Worm (Caenorhabditis elegans): Measurements from ENCODE around the gene C49C8.5.

The C49C8.5 gene

ce11 chrIV:8608934-8609333, 44.5 kb downstream of the C49C8.5 start, which contains the start of gene F42A9.6:
Gene F42A9.6, plus strand, starts transcription at chrIV:8609234.
- TF ChIP-seq hmg-4 (GFP tag; optimal IDR thresholded peaks at IDR 0.05) (no peak), tra-4 (tag; optimal IDR thresholded peaks at IDR 0.05) (no peak), hnd-1 (tag; optimal IDR thresholded peaks at IDR 0.05) (no peak), tbx-37 (GFP tag; conservative IDR thresholded peaks at IDR 0.05) (no peak), pes-1 (GFP tag; IDR thresholded peaks at IDR 0.05) (no peak), ets-7 (tag; optimal IDR thresholded peaks at IDR 0.05) (no peak), hmbx-1 (tag; optimal IDR thresholded peaks at IDR 0.05) (no peak)

- TF ChIP-seq sea-1 (GFP tag; conservative IDR thresholded peaks at IDR 0.05) (no peak), flt-1 (GFP tag; IDR thresholded peaks at IDR 0.05) (no peak), tra-4 (tag; optimal IDR thresholded peaks at IDR 0.05) (no peak), hmbx-1 (tag; optimal IDR thresholded peaks at IDR 0.05) (no peak), ama-1 (optimal IDR thresholded peaks at IDR 0.05) (no peak), pes-1 (GFP tag; IDR thresholded peaks at IDR 0.05) (no peak), tbx-11 (GFP tag; IDR thresholded peaks at IDR 0.05) (no peak), ceh-13 (GFP tag; optimal IDR thresholded peaks at IDR 0.05) (no peak), hmg-4 (GFP tag; optimal IDR thresholded peaks at IDR 0.05) (no peak), B0310.2 (tag; optimal IDR thresholded peaks at IDR 0.05) (no peak), F13C5.2 (tag; optimal IDR thresholded peaks at IDR 0.05) (no peak)
These were observed 45.3 kb downstream of the C49C8.5 start for ce11 chrIV:8608204-8608603.

ce11 chrIV:8605217-8605616, 48.2 kb downstream of the C49C8.5 start:
- TF ChIP-seq tra-4 (tag; optimal IDR thresholded peaks at IDR 0.05) (no peak), sea-1 (GFP tag; conservative IDR thresholded peaks at IDR 0.05) (no peak), tbx-11 (GFP tag; IDR thresholded peaks at IDR 0.05) (no peak), hmbx-1 (tag; optimal IDR thresholded peaks at IDR 0.05) (no peak), scrt-1 (GFP tag; IDR thresholded peaks at IDR 0.05) (no peak), hmg-4 (GFP tag; optimal IDR thresholded peaks at IDR 0.05) (no peak), ama-1 (optimal IDR thresholded peaks at IDR 0.05) (no peak), F13C5.2 (tag; optimal IDR thresholded peaks at IDR 0.05) (no peak), hnd-1 (tag; optimal IDR thresholded peaks at IDR 0.05) (no peak), B0310.2 (tag; optimal IDR thresholded peaks at IDR 0.05) (no peak), ets-7 (tag; optimal IDR thresholded peaks at IDR 0.05) (no peak), pes-1 (GFP tag; IDR thresholded peaks at IDR 0.05) (no peak), aly-1 (tag; optimal IDR thresholded peaks at IDR 0.05) (no peak), flt-1 (GFP tag; IDR thresholded peaks at IDR 0.05) (no peak), tbx-37 (GFP tag; conservative IDR thresholded peaks at IDR 0.05) (no peak), ceh-36 (tag; optimal IDR thresholded peaks at IDR 0.05) (no peak)

ce11 chrIV:8602877-8603276, 50.6 kb downstream of the C49C8.5 start, which contains the start of gene Y59H11AR.10:
Gene Y59H11AR.10, plus strand, starts transcription at chrIV:8603177.
- no peak for TF ChIP-seq tra-4 (tag; optimal IDR thresholded peaks at IDR 0.05)
- TF ChIP-seq sea-1 (GFP tag; conservative IDR thresholded peaks at IDR 0.05): no peak
- no peak for TF ChIP-seq hmbx-1 (tag; optimal IDR thresholded peaks at IDR 0.05)
- no peak for TF ChIP-seq ceh-36 (tag; optimal IDR thresholded peaks at IDR 0.05)
- no peak for TF ChIP-seq flt-1 (GFP tag; IDR thresholded peaks at IDR 0.05)
- no peak for TF ChIP-seq ama-1 (optimal IDR thresholded peaks at IDR 0.05)
- no peak for TF ChIP-seq tbx-37 (GFP tag; conservative IDR thresholded peaks at IDR 0.05)
- TF ChIP-seq hnd-1 (tag; optimal IDR thresholded peaks at IDR 0.05): no peak
- TF ChIP-seq aly-1 (tag; optimal IDR thresholded peaks at IDR 0.05): no peak
- no peak for TF ChIP-seq F13C5.2 (tag; optimal IDR thresholded peaks at IDR 0.05)
- TF ChIP-seq scrt-1 (GFP tag; IDR thresholded peaks at IDR 0.05): no peak
- TF ChIP-seq hmg-4 (GFP tag; optimal IDR thresholded peaks at IDR 0.05): no peak
- no peak for TF ChIP-seq B0310.2 (tag; optimal IDR thresholded peaks at IDR 0.05)
- TF ChIP-seq ceh-13 (GFP tag; optimal IDR thresholded peaks at IDR 0.05): no peak

- TF ChIP-seq tbx-11 (GFP tag; IDR thresholded peaks at IDR 0.05) (no peak), ama-1 (optimal IDR thresholded peaks at IDR 0.05) (no peak), hmbx-1 (tag; optimal IDR thresholded peaks at IDR 0.05) (no peak), ceh-13 (GFP tag; optimal IDR thresholded peaks at IDR 0.05) (no peak), ets-7 (tag; optimal IDR thresholded peaks at IDR 0.05) (no peak), F13C5.2 (tag; optimal IDR thresholded peaks at IDR 0.05) (no peak)
These were observed 52.6 kb downstream of the C49C8.5 start, which contains the start of gene Y59H11AR.4 for ce11 chrIV:8600712-8601330. Gene Y59H11AR.4, minus strand, starts transcription at chrIV:8600762.
